ENCODE assay signal across 1 fruit fly cellular context in the genomic region with DNA sequence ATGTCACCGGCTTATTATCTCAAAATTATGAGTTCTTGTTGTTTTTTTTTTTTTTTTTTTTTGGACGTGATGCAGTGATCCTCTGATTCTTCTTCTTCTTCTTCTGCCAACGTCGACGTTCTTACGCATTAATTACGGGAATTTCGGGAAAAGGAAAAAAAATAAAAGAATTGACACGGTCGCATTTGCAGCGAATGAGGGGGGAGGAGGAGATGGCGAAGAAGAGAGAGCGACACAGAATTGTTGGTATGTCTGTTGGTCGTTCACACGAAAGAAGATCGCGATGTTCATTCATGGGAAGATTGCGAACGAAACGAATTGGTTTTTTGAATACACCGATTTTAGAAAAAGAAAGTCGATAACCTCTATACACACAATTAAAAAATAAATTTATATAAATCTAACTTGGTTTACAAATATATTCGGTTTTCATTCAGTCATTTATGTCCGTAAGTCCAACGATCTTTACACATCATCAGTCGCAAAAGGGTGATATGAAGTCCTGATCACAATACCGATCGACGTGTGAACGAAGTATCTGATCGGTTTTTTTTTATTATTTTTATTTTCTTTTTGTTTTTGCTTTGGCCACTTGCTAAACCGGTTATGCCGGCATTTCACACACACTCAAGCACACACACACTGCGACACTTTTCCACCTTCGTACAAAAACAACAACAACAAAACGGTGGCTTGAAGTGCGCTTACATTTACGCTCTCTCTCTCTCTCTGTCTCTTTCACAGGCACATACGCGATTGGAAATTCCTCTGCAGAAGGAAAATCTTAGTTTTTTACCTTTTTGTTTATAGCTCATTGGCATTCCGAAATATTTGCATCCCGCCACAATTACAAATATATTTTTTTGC.
A peak's percentile ranks its signal among the peaks of the same experiment; 100 is the strongest.
TF ChIP-seq lines count a peak whose summit lies in the region.

No protein-coding gene starts in this region.

TF ChIP-seq in whole organism, embryonic, 481 proteins besides CTCF, POLR2A, EP300 and RAD21 (continued from another document and continues in another):
- TF ChIP-seq CG7372 (GFP tag; IDR thresholded peaks at IDR 0.05; lab: Robert Waterston, UW), result peak; percentile 50; the same call in 1 of the 2 replicates
- peak; percentile 73 for TF ChIP-seq scrt (GFP tag; optimal IDR thresholded peaks at IDR 0.05; lab: Kevin White, UChicago)
- TF ChIP-seq CG14050 (GFP tag; IDR thresholded peaks at IDR 0.05; lab: Robert Waterston, UW), result peak; percentile 42; the same call in 1 of the 3 replicates
- peak; percentile 21 for TF ChIP-seq CG12942 (GFP tag; optimal IDR thresholded peaks at IDR 0.05; lab: Kevin White, UChicago)
- no peak for TF ChIP-seq CHES-1-like (GFP tag; optimal IDR thresholded peaks at IDR 0.05; lab: Kevin White, UChicago)
- TF ChIP-seq CG17328 (GFP tag; IDR thresholded peaks at IDR 0.05; lab: Robert Waterston, UW), result peak; percentile 53
- no peak for TF ChIP-seq al (GFP tag; IDR thresholded peaks at IDR 0.05; lab: Robert Waterston, UW)
- no peak for TF ChIP-seq yki (optimal IDR thresholded peaks at IDR 0.05; lab: Kevin White, UChicago)
- peak; percentile 67 for TF ChIP-seq Dek (tag; optimal IDR thresholded peaks at IDR 0.05; lab: Kevin White, UChicago)
- TF ChIP-seq Bgb (GFP tag; IDR thresholded peaks at IDR 0.05; lab: Robert Waterston, UW; ENCODE audit: partially characterized antibody), result no peak
- TF ChIP-seq CG9932 (GFP tag; IDR thresholded peaks at IDR 0.05; lab: Robert Waterston, UW), result peak; percentile 37
- TF ChIP-seq CG1233 (GFP tag; optimal IDR thresholded peaks at IDR 0.05; lab: Kevin White, UChicago), result peak; percentile 63
- no peak for TF ChIP-seq CG7963 (GFP tag; IDR thresholded peaks at IDR 0.05; lab: Robert Waterston, UW; ENCODE audit: partially characterized antibody)
- peak; percentile 22 for TF ChIP-seq exex (tag; optimal IDR thresholded peaks at IDR 0.05; lab: Kevin White, UChicago)
- peak; percentile 65 for TF ChIP-seq CG12104 (GFP tag; optimal IDR thresholded peaks at IDR 0.05; lab: Kevin White, UChicago)
- peak; percentile 36 for TF ChIP-seq ind (GFP tag; optimal IDR thresholded peaks at IDR 0.05; lab: Kevin White, UChicago)
- peak; percentile 77 for TF ChIP-seq CG18599 (GFP tag; optimal IDR thresholded peaks at IDR 0.05; lab: Kevin White, UChicago)
- no peak for TF ChIP-seq CG14441 (GFP tag; IDR thresholded peaks at IDR 0.05; lab: Robert Waterston, UW)
- TF ChIP-seq dpn (GFP tag; optimal IDR thresholded peaks at IDR 0.05; lab: Kevin White, UChicago), result peak; percentile 16 to 48
- TF ChIP-seq Chrac-16 (GFP tag; optimal IDR thresholded peaks at IDR 0.05; lab: Kevin White, UChicago), result peak; percentile 59
- peak; percentile 29 for TF ChIP-seq CG1603 (tag; optimal IDR thresholded peaks at IDR 0.05; lab: Kevin White, UChicago)
- TF ChIP-seq CG33213 (GFP tag; optimal IDR thresholded peaks at IDR 0.05; lab: Kevin White, UChicago), result no peak
- peak; percentile 60 for TF ChIP-seq lmd (GFP tag; IDR thresholded peaks at IDR 0.05; lab: Robert Waterston, UW)
- TF ChIP-seq CG4820 (GFP tag; optimal IDR thresholded peaks at IDR 0.05; lab: Kevin White, UChicago), result peak; percentile 99
- no peak for TF ChIP-seq Atf3 (GFP tag; optimal IDR thresholded peaks at IDR 0.05; lab: Kevin White, UChicago)
- TF ChIP-seq jumu (GFP tag; optimal IDR thresholded peaks at IDR 0.05; lab: Kevin White, UChicago), result no peak
- no peak; the same call in 1 of the 2 replicates for TF ChIP-seq chm (GFP tag; IDR thresholded peaks at IDR 0.05; lab: Robert Waterston, UW)
- no peak for TF ChIP-seq repo (GFP tag; optimal IDR thresholded peaks at IDR 0.05; lab: Kevin White, UChicago)
- TF ChIP-seq ftz-f1 (GFP tag; optimal IDR thresholded peaks at IDR 0.05; lab: Kevin White, UChicago), result no peak
- TF ChIP-seq chinmo (GFP tag; IDR thresholded peaks at IDR 0.05; lab: Robert Waterston, UW; ENCODE audit: partially characterized antibody), result 0 out of 4 replicates have a peak, but pooled peaks have one; percentile 14
- TF ChIP-seq CG17359 (tag; optimal IDR thresholded peaks at IDR 0.05; lab: Kevin White, UChicago), result peak; percentile 71
- TF ChIP-seq trem (tag; optimal IDR thresholded peaks at IDR 0.05; lab: Kevin White, UChicago), result peak; percentile 68
- TF ChIP-seq CG3838 (GFP tag; optimal IDR thresholded peaks at IDR 0.05; lab: Kevin White, UChicago), result peak; percentile 15
- TF ChIP-seq dan (GFP tag; IDR thresholded peaks at IDR 0.05; lab: Robert Waterston, UW), result no peak
- TF ChIP-seq CG9817 (tag; optimal IDR thresholded peaks at IDR 0.05; lab: Kevin White, UChicago), result peak; percentile 56
- peak; percentile 32 for TF ChIP-seq CG13894 (tag; optimal IDR thresholded peaks at IDR 0.05; lab: Kevin White, UChicago)
- peak; percentile 79; the same call in 1 of the 3 replicates for TF ChIP-seq so (GFP tag; IDR thresholded peaks at IDR 0.05; lab: Robert Waterston, UW)
- no peak for TF ChIP-seq rib (GFP tag; IDR thresholded peaks at IDR 0.05; lab: Robert Waterston, UW)
- peak; percentile 87 for TF ChIP-seq CG31441 (GFP tag; IDR thresholded peaks at IDR 0.05; lab: Robert Waterston, UW)
- no peak for TF ChIP-seq usp (GFP tag; optimal IDR thresholded peaks at IDR 0.05; lab: Kevin White, UChicago)
- TF ChIP-seq phol (tag; optimal IDR thresholded peaks at IDR 0.05; lab: Kevin White, UChicago), result peak; percentile 80
- TF ChIP-seq cas (GFP tag; IDR thresholded peaks at IDR 0.05; lab: Robert Waterston, UW), result no peak
- TF ChIP-seq oc (tag; optimal IDR thresholded peaks at IDR 0.05; lab: Kevin White, UChicago), result peak; percentile 37
- peak; percentile 42 for TF ChIP-seq CG2116 (GFP tag; optimal IDR thresholded peaks at IDR 0.05; lab: Kevin White, UChicago)
- TF ChIP-seq Pdp1 (GFP tag; optimal IDR thresholded peaks at IDR 0.05; lab: Kevin White, UChicago), result peak; percentile 12 to 33
- peak; percentile 9 for TF ChIP-seq CG31365 (tag; optimal IDR thresholded peaks at IDR 0.05; lab: Kevin White, UChicago)
- TF ChIP-seq twi (tag; optimal IDR thresholded peaks at IDR 0.05; lab: Kevin White, UChicago), result peak; percentile 51
- peak; percentile 82 for TF ChIP-seq CG13296 (GFP tag; optimal IDR thresholded peaks at IDR 0.05; lab: Kevin White, UChicago)
- no peak for TF ChIP-seq CG7745 (tag; optimal IDR thresholded peaks at IDR 0.05; lab: Kevin White, UChicago)
- peak; percentile 57 for TF ChIP-seq CG5180 (GFP tag; optimal IDR thresholded peaks at IDR 0.05; lab: Kevin White, UChicago)
- TF ChIP-seq CG7357 (GFP tag; IDR thresholded peaks at IDR 0.05; lab: Robert Waterston, UW), result peak; percentile 44; the same call in 2 of the 3 replicates
- peak; percentile 63 for TF ChIP-seq CG6813 (GFP tag; optimal IDR thresholded peaks at IDR 0.05; lab: Kevin White, UChicago)
- 0 out of 2 replicates have a peak, but pooled peaks have one; percentile 32 for TF ChIP-seq CG3847 (GFP tag; IDR thresholded peaks at IDR 0.05; lab: Robert Waterston, UW)
- peak; percentile 68 for TF ChIP-seq seq (GFP tag; IDR thresholded peaks at IDR 0.05; lab: Robert Waterston, UW)
- peak; percentile 84 for TF ChIP-seq dmrt99B (tag; optimal IDR thresholded peaks at IDR 0.05; lab: Kevin White, UChicago)
- TF ChIP-seq Nf-YB (GFP tag; optimal IDR thresholded peaks at IDR 0.05; lab: Kevin White, UChicago), result peak; percentile 58
- no peak for TF ChIP-seq fu2 (GFP tag; optimal IDR thresholded peaks at IDR 0.05; lab: Kevin White, UChicago)
- TF ChIP-seq gro (GFP tag; optimal IDR thresholded peaks at IDR 0.05; lab: Kevin White, UChicago), result peak; percentile 50
- peak; percentile 57; the same call in 1 of the 2 replicates for TF ChIP-seq CG32532 (GFP tag; IDR thresholded peaks at IDR 0.05; lab: Robert Waterston, UW)
- TF ChIP-seq Deaf1 (tag; optimal IDR thresholded peaks at IDR 0.05; lab: Kevin White, UChicago), result peak; percentile 49
- no peak for TF ChIP-seq gt (GFP tag; IDR thresholded peaks at IDR 0.05; lab: Robert Waterston, UW)
- TF ChIP-seq unpg (GFP tag; optimal IDR thresholded peaks at IDR 0.05; lab: Kevin White, UChicago), result peak; percentile 79
- TF ChIP-seq nau (GFP tag; optimal IDR thresholded peaks at IDR 0.05; lab: Kevin White, UChicago), result peak; percentile 52
- TF ChIP-seq MTF-1 (GFP tag; optimal IDR thresholded peaks at IDR 0.05; lab: Kevin White, UChicago; ENCODE audit: borderline replicate concordance), result peak; percentile 47
- peak; percentile 63 for TF ChIP-seq CG11723 (GFP tag; optimal IDR thresholded peaks at IDR 0.05; lab: Kevin White, UChicago)
- TF ChIP-seq Dp (GFP tag; optimal IDR thresholded peaks at IDR 0.05; lab: Kevin White, UChicago), result no peak
- peak; percentile 79 for TF ChIP-seq row (GFP tag; IDR thresholded peaks at IDR 0.05; lab: Robert Waterston, UW)
- TF ChIP-seq CG18764 (GFP tag; optimal IDR thresholded peaks at IDR 0.05; lab: Kevin White, UChicago), result no peak
- TF ChIP-seq CG2202 (tag; optimal IDR thresholded peaks at IDR 0.05; lab: Kevin White, UChicago), result peak; percentile 35
- TF ChIP-seq CG4328 (GFP tag; optimal IDR thresholded peaks at IDR 0.05; lab: Kevin White, UChicago), result peak; percentile 69
- no peak for TF ChIP-seq tll (GFP tag; optimal IDR thresholded peaks at IDR 0.05; lab: Kevin White, UChicago)
- TF ChIP-seq CG18619 (GFP tag; optimal IDR thresholded peaks at IDR 0.05; lab: Kevin White, UChicago), result peak; percentile 67
- no peak for TF ChIP-seq grn (GFP tag; optimal IDR thresholded peaks at IDR 0.05; lab: Kevin White, UChicago)
- no peak for TF ChIP-seq ro (GFP tag; IDR thresholded peaks at IDR 0.05; lab: Robert Waterston, UW)
- peak; percentile 83 for TF ChIP-seq CG8924 (tag; optimal IDR thresholded peaks at IDR 0.05; lab: Kevin White, UChicago)
- TF ChIP-seq D19A (tag; optimal IDR thresholded peaks at IDR 0.05; lab: Kevin White, UChicago), result peak; percentile 80
- peak; percentile 86 for TF ChIP-seq CG10979 (tag; optimal IDR thresholded peaks at IDR 0.05; lab: Kevin White, UChicago)
- peak; percentile 84 for TF ChIP-seq PHDP (tag; optimal IDR thresholded peaks at IDR 0.05; lab: Kevin White, UChicago)
- TF ChIP-seq CG10431 (GFP tag; optimal IDR thresholded peaks at IDR 0.05; lab: Kevin White, UChicago), result peak; percentile 27
- no peak for TF ChIP-seq BEAF-32 (GFP tag; optimal IDR thresholded peaks at IDR 0.05; lab: Kevin White, UChicago)
- peak; percentile 35; the same call in 1 of the 3 replicates for TF ChIP-seq ken (GFP tag; IDR thresholded peaks at IDR 0.05; lab: Robert Waterston, UW)
- no peak for TF ChIP-seq klu (GFP tag; IDR thresholded peaks at IDR 0.05; lab: Robert Waterston, UW)
- TF ChIP-seq CG12744 (GFP tag; optimal IDR thresholded peaks at IDR 0.05; lab: Kevin White, UChicago), result peak; percentile 5
- TF ChIP-seq CG17385 (GFP tag; optimal IDR thresholded peaks at IDR 0.05; lab: Kevin White, UChicago), result peak; percentile 68
- TF ChIP-seq crol (GFP tag; IDR thresholded peaks at IDR 0.05; lab: Robert Waterston, UW), result peak; percentile 65
- no peak for TF ChIP-seq hbn (GFP tag; IDR thresholded peaks at IDR 0.05; lab: Robert Waterston, UW; ENCODE audit: partially characterized antibody)
- TF ChIP-seq sqz (GFP tag; optimal IDR thresholded peaks at IDR 0.05; lab: Kevin White, UChicago), result peak; percentile 97
- no peak for TF ChIP-seq inv (GFP tag; IDR thresholded peaks at IDR 0.05; lab: Robert Waterston, UW; ENCODE audit: partially characterized antibody)
- TF ChIP-seq CG1792 (GFP tag; optimal IDR thresholded peaks at IDR 0.05; lab: Kevin White, UChicago), result no peak
- peak; percentile 71 for TF ChIP-seq Sox102F (GFP tag; optimal IDR thresholded peaks at IDR 0.05; lab: Kevin White, UChicago)
- TF ChIP-seq CG5245 (GFP tag; optimal IDR thresholded peaks at IDR 0.05; lab: Kevin White, UChicago), result no peak
- peak; percentile 71 for TF ChIP-seq fd96Cb (tag; optimal IDR thresholded peaks at IDR 0.05; lab: Kevin White, UChicago)
- no peak for TF ChIP-seq Dfd (GFP tag; optimal IDR thresholded peaks at IDR 0.05; lab: Kevin White, UChicago)
- TF ChIP-seq kah (GFP tag; optimal IDR thresholded peaks at IDR 0.05; lab: Kevin White, UChicago), result peak; percentile 52
- TF ChIP-seq CG30020 (tag; optimal IDR thresholded peaks at IDR 0.05; lab: Kevin White, UChicago), result peak; percentile 48
- no peak for TF ChIP-seq CG2199 (GFP tag; IDR thresholded peaks at IDR 0.05; lab: Robert Waterston, UW)
- peak; percentile 14 for TF ChIP-seq CG16815 (GFP tag; optimal IDR thresholded peaks at IDR 0.05; lab: Kevin White, UChicago)
- no peak for TF ChIP-seq MESR4 (GFP tag; optimal IDR thresholded peaks at IDR 0.05; lab: Kevin White, UChicago)
- peak; percentile 0 for TF ChIP-seq tup (GFP tag; optimal IDR thresholded peaks at IDR 0.05; lab: Kevin White, UChicago)
- TF ChIP-seq CG10209 (GFP tag; optimal IDR thresholded peaks at IDR 0.05; lab: Kevin White, UChicago), result peak; percentile 64
- peak; percentile 70 for TF ChIP-seq Atf6 (GFP tag; IDR thresholded peaks at IDR 0.05; lab: Robert Waterston, UW)
- TF ChIP-seq CG11085 (GFP tag; IDR thresholded peaks at IDR 0.05; lab: Robert Waterston, UW), result no peak
- TF ChIP-seq CG1529 (GFP tag; optimal IDR thresholded peaks at IDR 0.05; lab: Kevin White, UChicago), result peak; percentile 50
- no peak for TF ChIP-seq CG34224 (GFP tag; IDR thresholded peaks at IDR 0.05; lab: Robert Waterston, UW; ENCODE audit: partially characterized antibody)
- TF ChIP-seq CG10147 (GFP tag; optimal IDR thresholded peaks at IDR 0.05; lab: Kevin White, UChicago), result peak; percentile 81
- peak; percentile 79 for TF ChIP-seq CG17361 (GFP tag; IDR thresholded peaks at IDR 0.05; lab: Robert Waterston, UW)
- TF ChIP-seq Awh (GFP tag; IDR thresholded peaks at IDR 0.05; lab: Robert Waterston, UW), result 0 out of 2 replicates have a peak, but pooled peaks have one; percentile 16
- TF ChIP-seq dysf (GFP tag; IDR thresholded peaks at IDR 0.05; lab: Robert Waterston, UW), result peak; percentile 74; the same call in 2 of the 3 replicates
- peak; percentile 59 for TF ChIP-seq tin (GFP tag; optimal IDR thresholded peaks at IDR 0.05; lab: Kevin White, UChicago)
- TF ChIP-seq CG30431 (GFP tag; optimal IDR thresholded peaks at IDR 0.05; lab: Kevin White, UChicago), result peak; percentile 54
- TF ChIP-seq NC2α (GFP tag; optimal IDR thresholded peaks at IDR 0.05; lab: Kevin White, UChicago), result no peak
- peak; percentile 81 for TF ChIP-seq CG9727 (GFP tag; optimal IDR thresholded peaks at IDR 0.05; lab: Kevin White, UChicago)
- no peak; the same call in 1 of the 2 replicates for TF ChIP-seq ttk (GFP tag; IDR thresholded peaks at IDR 0.05; lab: Robert Waterston, UW)
- peak; percentile 29 for TF ChIP-seq CG10274 (GFP tag; optimal IDR thresholded peaks at IDR 0.05; lab: Kevin White, UChicago)
- no peak for TF ChIP-seq Neu2 (GFP tag; optimal IDR thresholded peaks at IDR 0.05; lab: Kevin White, UChicago; ENCODE audit: borderline replicate concordance)
- TF ChIP-seq CG7987 (GFP tag; optimal IDR thresholded peaks at IDR 0.05; lab: Kevin White, UChicago), result peak; percentile 2
- no peak for TF ChIP-seq vnd (GFP tag; IDR thresholded peaks at IDR 0.05; lab: Robert Waterston, UW; ENCODE audit: partially characterized antibody)
- TF ChIP-seq Mad (GFP tag; optimal IDR thresholded peaks at IDR 0.05; lab: Kevin White, UChicago), result peak; percentile 28
- TF ChIP-seq CG12155 (GFP tag; optimal IDR thresholded peaks at IDR 0.05; lab: Kevin White, UChicago), result peak; percentile 22
